Worm (Caenorhabditis elegans) whole organism, L1 larva: ENCODE data around the gene F32D8.3.
A peak's percentile ranks its signal among the peaks of the same experiment; 100 is the strongest.

ENCODE experiments used
- C16A3.4 ChIP-seq: fragments of 150-350 bp; optimal IDR thresholded peaks from 2 replicates; lab custom pipeline; 2014; ENCODE audit warnings: missing biosample characterization, missing genetic modification characterization
- aha-1 ChIP-seq: fragments of 150-350 bp; optimal IDR thresholded peaks from 2 replicates; lab custom pipeline; 2014; ENCODE audit warnings: missing biosample characterization, missing genetic modification characterization
- aly-2 ChIP-seq: fragments of 150-350 bp; optimal IDR thresholded peaks from 2 replicates; lab custom pipeline; 2014; ENCODE audit warnings: missing biosample characterization, missing genetic modification characterization
- ama-1 ChIP-seq: fragments of 150-350 bp; optimal IDR thresholded peaks from 2 replicates; lab custom pipeline; 2014
- blmp-1 ChIP-seq: fragments of 150-350 bp; optimal IDR thresholded peaks from 2 replicates; lab custom pipeline; 2014; ENCODE audit warnings: missing biosample characterization, missing genetic modification characterization
- ceh-63 ChIP-seq: fragments of 200-800 bp; sonication (Bioruptor generic); optimal IDR thresholded peaks from 2 replicates; lab custom pipeline; 2018; ENCODE audit warnings: mild to moderate bottlenecking, missing genetic modification characterization, missing compliant biosample characterization
- ceh-90 ChIP-seq: sonication (generic microtip); optimal IDR thresholded peaks from 2 replicates; lab custom pipeline; 2016; ENCODE audit warnings: missing genetic modification characterization, missing compliant biosample characterization
- dsc-1 ChIP-seq: sonication (generic microtip); optimal IDR thresholded peaks from 2 replicates; lab custom pipeline; 2016; ENCODE audit warnings: mild to moderate bottlenecking, missing genetic modification characterization, missing compliant biosample characterization
- efl-1 ChIP-seq, 4 experiments: fragments of 150-350 bp; optimal IDR thresholded peaks in 3 of 4; peaks in 1 of 4; 1 replicate in 1 of 4; 2 replicates in 3 of 4; lab custom pipeline; 2014; ENCODE audit warnings: missing biosample characterization in 2 of 4, missing genetic modification characterization in 2 of 4, missing genetic modification reagents in 2 of 4
- efl-3 ChIP-seq: fragments of 200-800 bp; sonication (Bioruptor generic); optimal IDR thresholded peaks from 2 replicates; lab custom pipeline; 2018; ENCODE audit warnings: mild to moderate bottlenecking, missing genetic modification characterization, missing compliant biosample characterization
- elt-2 ChIP-seq: sonication (generic microtip); optimal IDR thresholded peaks from 2 replicates; lab custom pipeline; 2016; ENCODE audit warnings: missing genetic modification characterization, mild to moderate bottlenecking, inconsistent platforms, missing compliant biosample characterization, missing genetic modification reagents
- elt-3 ChIP-seq, 6 experiments: fragments of 150-350 bp in 1 of 6; sonication (generic microtip); optimal IDR thresholded peaks; 2 replicates each; lab custom pipeline; 2017 to 2018; ENCODE audit warnings: missing biosample characterization in 6 of 6, missing genetic modification characterization in 6 of 6, inconsistent platforms in 1 of 6
- fkh-8 ChIP-seq: sonication (generic microtip); optimal IDR thresholded peaks from 2 replicates; lab custom pipeline; 2016; ENCODE audit warnings: mild to moderate bottlenecking, missing genetic modification characterization, missing compliant biosample characterization
- fos-1 ChIP-seq: fragments of 150-350 bp; optimal IDR thresholded peaks from 2 replicates; lab custom pipeline; 2014; ENCODE audit warnings: missing biosample characterization, missing genetic modification characterization
- jun-1 ChIP-seq: fragments of 150-350 bp; optimal IDR thresholded peaks from 2 replicates; lab custom pipeline; 2014; ENCODE audit warnings: missing biosample characterization, missing genetic modification reagents, missing genetic modification characterization
- lin-14 ChIP-seq: fragments of 200-800 bp; sonication (Bioruptor generic); optimal IDR thresholded peaks from 2 replicates; lab custom pipeline; 2018; ENCODE audit warnings: mild to moderate bottlenecking, missing genetic modification characterization, moderate library complexity, missing compliant biosample characterization
- lin-35 ChIP-seq, 2 experiments: fragments of 150-350 bp; optimal IDR thresholded peaks; 2 replicates each; lab custom pipeline; 2014; ENCODE audit warnings: missing biosample characterization in 2 of 2, missing genetic modification characterization in 2 of 2, missing genetic modification reagents in 2 of 2
- lir-3 ChIP-seq: sonication (generic microtip); optimal IDR thresholded peaks from 2 replicates; lab custom pipeline; 2016; ENCODE audit warnings: mild to moderate bottlenecking, missing genetic modification characterization, moderate library complexity, missing compliant biosample characterization; ENCODE audit not compliant: poor library complexity
- lsy-2 ChIP-seq, 2 experiments: fragments of 150-350 bp; optimal IDR thresholded peaks; 2 replicates each; lab custom pipeline; 2014; ENCODE audit warnings: missing biosample characterization in 2 of 2, missing genetic modification characterization in 2 of 2
- mab-9 ChIP-seq: fragments of 200-800 bp; sonication (Bioruptor generic); IDR thresholded peaks from 2 replicates; pipeline ENCODE4 v1.3.6; 2022; ENCODE audit warnings: missing genetic modification reagents, missing genetic modification characterization, missing compliant biosample characterization
- mdl-1 ChIP-seq, 2 experiments: fragments of 150-350 bp; optimal IDR thresholded peaks; 2 replicates each; lab custom pipeline; 2014 to 2017; ENCODE audit warnings: missing biosample characterization in 2 of 2, missing genetic modification characterization in 2 of 2, inconsistent platforms in 1 of 2
- mef-2 ChIP-seq: fragments of 150-350 bp; optimal IDR thresholded peaks from 2 replicates; lab custom pipeline; 2014; ENCODE audit warnings: missing biosample characterization, missing genetic modification characterization
- nhr-11 ChIP-seq: fragments of 150-350 bp; optimal IDR thresholded peaks from 2 replicates; lab custom pipeline; 2014; ENCODE audit warnings: missing biosample characterization, missing genetic modification characterization
- nhr-20 ChIP-seq: sonication (generic microtip); optimal IDR thresholded peaks from 2 replicates; lab custom pipeline; 2016; ENCODE audit warnings: mild to moderate bottlenecking, missing genetic modification characterization, missing compliant biosample characterization
- nhr-237 ChIP-seq: fragments of 150-350 bp; optimal IDR thresholded peaks from 2 replicates; lab custom pipeline; 2014; ENCODE audit warnings: missing biosample characterization, missing genetic modification characterization
- nhr-28 ChIP-seq: fragments of 150-350 bp; optimal IDR thresholded peaks from 2 replicates; lab custom pipeline; 2014; ENCODE audit warnings: missing biosample characterization, missing genetic modification characterization
- nhr-47 ChIP-seq: sonication (generic microtip); optimal IDR thresholded peaks from 2 replicates; lab custom pipeline; 2016; ENCODE audit warnings: mild to moderate bottlenecking, missing genetic modification characterization, moderate library complexity, missing compliant biosample characterization
- nhr-71 ChIP-seq: sonication (generic microtip); optimal IDR thresholded peaks from 2 replicates; lab custom pipeline; 2016; ENCODE audit warnings: mild to moderate bottlenecking, missing genetic modification characterization, moderate library complexity, missing compliant biosample characterization
- nhr-76 ChIP-seq: sonication (generic microtip); optimal IDR thresholded peaks from 2 replicates; lab custom pipeline; 2017; ENCODE audit warnings: missing biosample characterization, missing genetic modification characterization
- nhr-77 ChIP-seq: fragments of 150-350 bp; optimal IDR thresholded peaks from 2 replicates; lab custom pipeline; 2014; ENCODE audit warnings: missing biosample characterization, missing genetic modification characterization
- nhr-85 ChIP-seq: sonication (generic microtip); peaks from one replicate; lab custom pipeline; 2016; ENCODE audit warnings: missing genetic modification characterization, inconsistent platforms, missing compliant biosample characterization
- nhr-90 ChIP-seq: sonication (generic microtip); optimal IDR thresholded peaks from 2 replicates; lab custom pipeline; 2016; ENCODE audit warnings: mild to moderate bottlenecking, missing genetic modification characterization, missing compliant biosample characterization; ENCODE audit not compliant: poor library complexity
- pax-3 ChIP-seq: fragments of 200-800 bp; sonication (Bioruptor generic); optimal IDR thresholded peaks from 2 replicates; lab custom pipeline; 2018; ENCODE audit warnings: mild to moderate bottlenecking, missing genetic modification characterization, moderate library complexity, missing compliant biosample characterization
- pqm-1 ChIP-seq: sonication (generic microtip); optimal IDR thresholded peaks from 3 replicates; lab custom pipeline; 2017; ENCODE audit warnings: missing biosample characterization, missing genetic modification characterization
- unc-86 ChIP-seq: sonication (generic microtip); optimal IDR thresholded peaks from 2 replicates; lab custom pipeline; 2016; ENCODE audit warnings: missing genetic modification characterization, missing compliant biosample characterization
- vab-15 ChIP-seq: sonication (generic microtip); optimal IDR thresholded peaks from 2 replicates; lab custom pipeline; 2017; ENCODE audit warnings: missing genotype, mild to moderate bottlenecking, missing genetic modification characterization, missing compliant biosample characterization
- xbp-1 ChIP-seq: sonication (generic microtip); optimal IDR thresholded peaks from 2 replicates; lab custom pipeline; 2016; ENCODE audit warnings: missing genetic modification characterization, missing compliant biosample characterization
- zip-4 ChIP-seq: fragments of 200-800 bp; sonication (Bioruptor generic); optimal IDR thresholded peaks from 2 replicates; lab custom pipeline; 2018; ENCODE audit warnings: mild to moderate bottlenecking, missing genetic modification characterization, moderate library complexity, missing compliant biosample characterization
- ztf-11 ChIP-seq, 2 experiments: sonication (generic microtip); optimal IDR thresholded peaks; 2 replicates each; lab custom pipeline; 2016 to 2017; ENCODE audit warnings: missing genetic modification characterization in 2 of 2, missing biosample characterization in 1 of 2, missing compliant biosample characterization in 1 of 2
- ztf-4 ChIP-seq: fragments of 150-350 bp; optimal IDR thresholded peaks from 2 replicates; lab custom pipeline; 2014; ENCODE audit warnings: missing biosample characterization, missing genetic modification characterization

Gene F32D8.3

DNA sequence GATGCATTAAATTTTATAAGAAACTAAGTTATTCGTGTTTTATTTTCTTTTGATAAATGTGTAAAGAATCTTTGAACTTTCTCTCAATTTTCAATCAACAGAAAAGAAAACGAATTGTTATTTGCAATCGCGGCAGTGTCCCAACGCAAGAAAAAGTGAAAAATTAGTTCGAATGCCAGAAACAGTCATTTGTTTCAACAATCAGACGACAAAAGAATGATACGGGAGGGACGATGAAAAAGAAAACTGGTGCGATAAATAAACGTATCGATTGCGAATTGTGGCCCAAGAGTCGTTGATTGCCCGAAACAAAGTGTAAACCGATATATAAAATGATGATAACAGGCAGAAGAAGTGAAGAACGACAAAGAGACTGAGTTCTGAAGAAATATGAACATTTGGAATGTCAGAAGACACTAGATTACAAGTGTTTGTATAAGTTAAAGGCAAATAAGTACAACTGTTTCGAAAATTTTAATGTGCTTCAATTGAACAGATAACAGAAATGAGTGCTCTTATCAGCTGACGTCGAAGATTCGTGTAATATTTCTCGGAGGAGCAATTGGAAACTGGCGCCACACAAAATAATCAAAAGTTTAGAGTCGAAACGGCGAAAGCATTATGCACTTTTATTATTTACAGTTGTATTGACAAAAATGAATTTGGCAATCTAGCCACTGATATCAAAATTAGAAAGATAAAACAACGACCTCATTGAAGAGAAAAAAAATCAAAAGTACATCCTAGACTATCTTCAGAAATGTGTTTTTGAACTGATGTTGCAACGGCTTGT, 8.6 kb upstream of the F32D8.3 start:
- TF ChIP-seq elt-3 (tag; optimal IDR thresholded peaks at IDR 0.05; lab: Kevin White, UChicago) = peak in 1 of 6 experiments; percentile 57
- TF ChIP-seq mdl-1 (tag; optimal IDR thresholded peaks at IDR 0.05; lab: Kevin White, UChicago) = peak in 1 of 2 experiments; percentile 32
- TF ChIP-seq efl-3 (GFP tag; lab: Kevin White, UChicago) = no peak
- peak; percentile 90 for TF ChIP-seq elt-2 (tag; lab: Kevin White, UChicago)
- TF ChIP-seq lin-35 (GFP tag; optimal IDR thresholded peaks at IDR 0.05; lab: Kevin White, UChicago) = no peak
- no peak for TF ChIP-seq ztf-4 (tag; lab: Kevin White, UChicago)
- no peak for TF ChIP-seq nhr-76
- TF ChIP-seq blmp-1 (tag; lab: Kevin White, UChicago) = peak; percentile 96
- peak in 1 of 2 experiments; percentile 0 for TF ChIP-seq lsy-2 (tag; optimal IDR thresholded peaks at IDR 0.05; lab: Kevin White, UChicago)
- no peak for TF ChIP-seq ztf-11 (tag; optimal IDR thresholded peaks at IDR 0.05; lab: Kevin White, UChicago)
- TF ChIP-seq mab-9 (GFP tag; lab: Robert Waterston, UW) = no peak
- TF ChIP-seq xbp-1 (tag; lab: Kevin White, UChicago) = no peak
- peak; percentile 2 for TF ChIP-seq fos-1 (tag; lab: Kevin White, UChicago)
- TF ChIP-seq nhr-20 (tag; lab: Kevin White, UChicago) = peak; percentile 51
- TF ChIP-seq ama-1 (lab: Kevin White, UChicago) = no peak
- TF ChIP-seq nhr-85 = peak; percentile 73
- TF ChIP-seq nhr-28 (tag; lab: Kevin White, UChicago) = no peak
- no peak for TF ChIP-seq unc-86 (tag; lab: Kevin White, UChicago)
- peak; percentile 39 for TF ChIP-seq lin-14

ce11 chrV:10880138-10880882, 6.3 kb upstream of the F32D8.3 start, which contains the start of gene F32D8.1:
TSS of gene F32D8.1 (plus strand) at chrV:10880832.
- no peak for TF ChIP-seq C16A3.4 (tag; lab: Kevin White, UChicago)
- TF ChIP-seq lin-14 = peak; percentile 2
- no peak for TF ChIP-seq aha-1 (tag; lab: Kevin White, UChicago)
- TF ChIP-seq ceh-63 (GFP tag; lab: Kevin White, UChicago) = no peak
- no peak for TF ChIP-seq pqm-1 (tag; lab: Kevin White, UChicago)
- TF ChIP-seq nhr-90 (tag; lab: Kevin White, UChicago) = no peak

DNA sequence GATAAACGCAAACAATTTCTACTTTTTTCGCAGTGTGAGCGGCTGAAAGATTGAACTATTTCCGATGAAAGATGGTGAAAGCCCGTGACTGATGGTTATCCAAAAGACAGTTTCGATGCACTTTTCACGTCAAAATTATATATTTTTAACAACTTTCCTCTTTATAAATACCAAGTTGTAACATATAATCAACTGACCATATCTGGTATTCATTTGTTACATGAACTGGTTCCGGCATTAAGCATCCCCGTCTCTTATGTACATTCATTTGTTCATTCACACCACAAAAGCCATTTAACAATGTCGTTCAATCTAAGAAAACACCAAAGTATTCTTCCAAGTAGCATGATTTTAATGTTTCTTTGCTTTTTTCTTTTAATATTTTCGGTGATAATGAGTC, 3.2 kb upstream of the F32D8.3 start, which contains the start of gene F32D8.2:
F32D8.2 (plus strand) TSS at position 301 of the 400 bp plus-strand sequence.
- TF ChIP-seq zip-4 (GFP tag; lab: Kevin White, UChicago) (no peak), nhr-237 (tag; lab: Kevin White, UChicago) (no peak), nhr-77 (tag; lab: Kevin White, UChicago) (no peak), blmp-1 (tag; lab: Kevin White, UChicago) (no peak), mef-2 (no peak), C16A3.4 (tag; lab: Kevin White, UChicago) (no peak), xbp-1 (tag; lab: Kevin White, UChicago) (no peak), vab-15 (tag; lab: Kevin White, UChicago) (no peak), jun-1 (no peak), nhr-85 (no peak), fkh-8 (no peak), efl-1 (optimal IDR thresholded peaks at IDR 0.05; lab: Kevin White, UChicago) (no peak), efl-1 (GFP tag; optimal IDR thresholded peaks at IDR 0.05 in 1 of 2; lab: Kevin White, UChicago) (no peak), aha-1 (tag; lab: Kevin White, UChicago) (no peak)

DNA sequence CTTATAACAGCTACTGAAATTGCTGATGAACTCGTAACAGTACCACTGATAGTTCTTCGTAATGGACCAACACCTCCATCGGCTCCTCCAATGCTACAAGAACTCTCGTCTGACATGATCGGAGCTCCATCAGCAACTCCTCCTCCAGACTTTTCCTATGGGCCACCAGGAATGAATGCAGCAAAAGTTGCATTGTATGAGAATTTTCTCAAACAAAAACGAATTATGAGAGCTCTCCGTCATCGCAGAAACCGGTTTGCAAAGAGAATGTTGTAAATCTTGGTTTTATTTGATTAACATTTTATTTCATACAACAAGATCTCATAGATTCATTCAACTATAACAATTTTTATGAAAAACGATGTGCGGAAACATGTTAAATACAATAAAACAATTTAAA, 927 bp downstream of the F32D8.3 start:
- no peak for TF ChIP-seq nhr-11 (tag; lab: Kevin White, UChicago)
- TF ChIP-seq aly-2 (tag; lab: Kevin White, UChicago) = no peak
- TF ChIP-seq nhr-71 (tag; lab: Kevin White, UChicago) = peak; percentile 34
- TF ChIP-seq lin-35 (GFP tag; optimal IDR thresholded peaks at IDR 0.05; lab: Kevin White, UChicago) = peak in 1 of 2 experiments; percentile 9
- TF ChIP-seq ama-1 (lab: Kevin White, UChicago) = peak; percentile 15
- TF ChIP-seq efl-1 (optimal IDR thresholded peaks at IDR 0.05; lab: Kevin White, UChicago) = no peak
- TF ChIP-seq efl-1 (GFP tag; optimal IDR thresholded peaks at IDR 0.05 in 1 of 2; lab: Kevin White, UChicago) = peak in 1 of 2 experiments; percentile 89
- TF ChIP-seq nhr-85 = peak; percentile 30
- peak in 1 of 2 experiments; percentile 3 for TF ChIP-seq lsy-2 (tag; optimal IDR thresholded peaks at IDR 0.05; lab: Kevin White, UChicago)
- peak; percentile 28 for TF ChIP-seq nhr-90 (tag; lab: Kevin White, UChicago)
- peak; percentile 6 for TF ChIP-seq nhr-47 (tag; lab: Kevin White, UChicago)
- no peak for TF ChIP-seq dsc-1 (tag; lab: Kevin White, UChicago)
- no peak for TF ChIP-seq ceh-90 (tag; lab: Kevin White, UChicago)
- no peak for TF ChIP-seq pax-3
- TF ChIP-seq blmp-1 (tag; lab: Kevin White, UChicago) = no peak
- peak; percentile 49 for TF ChIP-seq C16A3.4 (tag; lab: Kevin White, UChicago)
- no peak for TF ChIP-seq lir-3
